Fruit fly (Drosophila melanogaster): ENCODE results near the gene asl.

Gene asl

dm6 chr3R:5624115-5624878 lies 18.0 kb upstream of the asl start, which contains the start of the genes Dph4, Spec2 and RpL13A (continued):
- TF ChIP-seq dac (GFP tag; optimal IDR thresholded peaks at IDR 0.05): no peak
- peak; percentile 54 to 90 for TF ChIP-seq ss (GFP tag; optimal IDR thresholded peaks at IDR 0.05)
- TF ChIP-seq CG6854 (GFP tag; optimal IDR thresholded peaks at IDR 0.05): peak; percentile 95
- TF ChIP-seq Hr4 (GFP tag; optimal IDR thresholded peaks at IDR 0.05): no peak
- TF ChIP-seq fkh (GFP tag; optimal IDR thresholded peaks at IDR 0.05): peak; percentile 82
- TF ChIP-seq Eip75B (GFP tag; optimal IDR thresholded peaks at IDR 0.05): no peak
- peak; percentile 38 for TF ChIP-seq dsx (GFP tag; optimal IDR thresholded peaks at IDR 0.05; ENCODE audit: poor library complexity, severe bottlenecking)
- TF ChIP-seq CG31627 (GFP tag; optimal IDR thresholded peaks at IDR 0.05): peak; percentile 80
- no peak for TF ChIP-seq fd85E (GFP tag; optimal IDR thresholded peaks at IDR 0.05)
- TF ChIP-seq CG32006 (GFP tag; optimal IDR thresholded peaks at IDR 0.05): no peak
- TF ChIP-seq CG8119 (GFP tag; IDR thresholded peaks at IDR 0.05): no peak
- peak; percentile 72 for TF ChIP-seq Blimp-1 (GFP tag; optimal IDR thresholded peaks at IDR 0.05)
- no peak for TF ChIP-seq CG9139 (GFP tag; optimal IDR thresholded peaks at IDR 0.05)
- peak; percentile 83 for TF ChIP-seq cyc (GFP tag; optimal IDR thresholded peaks at IDR 0.05)
- peak; percentile 91 for TF ChIP-seq lz (GFP tag; optimal IDR thresholded peaks at IDR 0.05)

- TF ChIP-seq Eip93F (GFP tag; optimal IDR thresholded peaks at IDR 0.05): no peak
- no peak for TF ChIP-seq CG8119 (GFP tag; IDR thresholded peaks at IDR 0.05)
- no peak for TF ChIP-seq Gug (GFP tag; IDR thresholded peaks at IDR 0.05)
- TF ChIP-seq Lpt (GFP tag; optimal IDR thresholded peaks at IDR 0.05): no peak
- TF ChIP-seq Ets96B (tag; optimal IDR thresholded peaks at IDR 0.05): no peak
- TF ChIP-seq CG4318 (GFP tag; optimal IDR thresholded peaks at IDR 0.05): no peak
- TF ChIP-seq CG11294 (GFP tag; IDR thresholded peaks at IDR 0.05): no peak
- TF ChIP-seq CG3919 (GFP tag; optimal IDR thresholded peaks at IDR 0.05): no peak
- TF ChIP-seq fkh (GFP tag; optimal IDR thresholded peaks at IDR 0.05): peak; percentile 98
- no peak for TF ChIP-seq Sox14 (GFP tag; optimal IDR thresholded peaks at IDR 0.05)
- no peak for TF ChIP-seq CG15336 (GFP tag; IDR thresholded peaks at IDR 0.05)
- TF ChIP-seq CG6163 (GFP tag; IDR thresholded peaks at IDR 0.05): no peak
- peak; percentile 8 for TF ChIP-seq fd59A (GFP tag; optimal IDR thresholded peaks at IDR 0.05)
- peak; percentile 31 for TF ChIP-seq CG1621 (tag; optimal IDR thresholded peaks at IDR 0.05)
- TF ChIP-seq CG6276 (GFP tag; optimal IDR thresholded peaks at IDR 0.05): no peak
- no peak for TF ChIP-seq CG7368 (GFP tag; optimal IDR thresholded peaks at IDR 0.05)
- TF ChIP-seq net (GFP tag; optimal IDR thresholded peaks at IDR 0.05): no peak
- TF ChIP-seq fd85E (GFP tag; optimal IDR thresholded peaks at IDR 0.05): no peak
- peak; percentile 21 for TF ChIP-seq CG6808 (GFP tag; optimal IDR thresholded peaks at IDR 0.05)
- peak; percentile 35 for TF ChIP-seq Sox102F (GFP tag; optimal IDR thresholded peaks at IDR 0.05)
- TF ChIP-seq eg (GFP tag; IDR thresholded peaks at IDR 0.05): no peak
- TF ChIP-seq CG16779 (tag; optimal IDR thresholded peaks at IDR 0.05): peak; percentile 28
- no peak for TF ChIP-seq salr (GFP tag; optimal IDR thresholded peaks at IDR 0.05)
- TF ChIP-seq acj6 (GFP tag; optimal IDR thresholded peaks at IDR 0.05): no peak
- no peak for TF ChIP-seq CG34406 (GFP tag; optimal IDR thresholded peaks at IDR 0.05)
- peak; percentile 29 for TF ChIP-seq CG10669 (GFP tag; optimal IDR thresholded peaks at IDR 0.05)
- no peak for TF ChIP-seq OdsH (GFP tag; optimal IDR thresholded peaks at IDR 0.05)
- peak; percentile 74 for TF ChIP-seq Eip78C (GFP tag)
- TF ChIP-seq Ets21C (GFP tag; optimal IDR thresholded peaks at IDR 0.05): no peak
- peak; percentile 48 for TF ChIP-seq Met (GFP tag; optimal IDR thresholded peaks at IDR 0.05)
- TF ChIP-seq dac (GFP tag; optimal IDR thresholded peaks at IDR 0.05): no peak
- no peak for TF ChIP-seq Blimp-1 (GFP tag; optimal IDR thresholded peaks at IDR 0.05)
- no peak for TF ChIP-seq Sox15 (GFP tag; optimal IDR thresholded peaks at IDR 0.05)
- peak in 1 of 2 experiments; percentile 31 for TF ChIP-seq ss (GFP tag; optimal IDR thresholded peaks at IDR 0.05)
- TF ChIP-seq CG32006 (GFP tag; optimal IDR thresholded peaks at IDR 0.05): no peak
- TF ChIP-seq CG8632 (GFP tag; optimal IDR thresholded peaks at IDR 0.05): peak; percentile 4
- no peak for TF ChIP-seq CG31627 (GFP tag; optimal IDR thresholded peaks at IDR 0.05)
- TF ChIP-seq svp (GFP tag): no peak
- no peak for TF ChIP-seq Hr38 (GFP tag; optimal IDR thresholded peaks at IDR 0.05)
- TF ChIP-seq lz (GFP tag; optimal IDR thresholded peaks at IDR 0.05): peak; percentile 14
- TF ChIP-seq esn (GFP tag; optimal IDR thresholded peaks at IDR 0.05): peak; percentile 34
Measured at dm6 chr3R:5622985-5623630, 16.8 kb upstream of the asl start.
